Fruit fly (Drosophila melanogaster) whole organism, prepupa: ENCODE data around the gene brm.
A peak's percentile ranks its signal among the peaks of the same experiment; 100 is the strongest.

Experiments
- CG1621 ChIP-seq: fragments of 200-800 bp; sonication (Bioruptor generic); optimal IDR thresholded peaks from 3 replicates; lab custom pipeline; 2018; ENCODE audit warnings: missing biosample characterization, mild to moderate bottlenecking, missing genetic modification characterization
- CG6808 ChIP-seq: fragments of 200-800 bp; sonication (Bioruptor generic); optimal IDR thresholded peaks from 3 replicates; lab custom pipeline; 2017; ENCODE audit warnings: missing biosample characterization, missing genetic modification characterization, mild to moderate bottlenecking, moderate library complexity, missing genetic modification reagents
- CG8632 ChIP-seq: fragments of 200-800 bp; sonication (Bioruptor generic); optimal IDR thresholded peaks from 3 replicates; lab custom pipeline; 2016; ENCODE audit warnings: missing biosample characterization, missing genetic modification characterization
- Eip78C ChIP-seq: fragments of 200-800 bp; sonication (Bioruptor generic); peaks from one replicate; lab custom pipeline; 2016; ENCODE audit warnings: missing biosample characterization, missing genetic modification characterization
- Ets21C ChIP-seq: fragments of 200-800 bp; sonication (Bioruptor generic); optimal IDR thresholded peaks from 3 replicates; lab custom pipeline; 2016; ENCODE audit warnings: missing biosample characterization, missing genetic modification characterization
- achi ChIP-seq: fragments of 200-800 bp; sonication (Bioruptor generic); optimal IDR thresholded peaks from 3 replicates; lab custom pipeline; 2016; ENCODE audit warnings: missing biosample characterization, missing genetic modification characterization
- acj6 ChIP-seq: fragments of 200-800 bp; sonication (Bioruptor generic); optimal IDR thresholded peaks from 3 replicates; lab custom pipeline; 2016; ENCODE audit warnings: missing biosample characterization, missing genetic modification characterization
- fd85E ChIP-seq: fragments of 200-800 bp; sonication (Bioruptor generic); optimal IDR thresholded peaks from 3 replicates; lab custom pipeline; 2016; ENCODE audit warnings: missing biosample characterization, missing genetic modification characterization

dm6 chr3L:15976758-15977157 is 5.9 kb downstream of the brm start, which contains the start of gene CG17029:
- no peak for TF ChIP-seq Ets21C (GFP tag; lab: Kevin White, UChicago)
- TF ChIP-seq CG1621 (tag; lab: Kevin White, UChicago): no peak
- TF ChIP-seq fd85E (GFP tag; lab: Kevin White, UChicago): no peak
- no peak for TF ChIP-seq CG8632 (GFP tag; lab: Kevin White, UChicago)
- TF ChIP-seq achi: no peak
- TF ChIP-seq acj6 (GFP tag; lab: Kevin White, UChicago): no peak
- TF ChIP-seq Eip78C (GFP tag; lab: Kevin White, UChicago): peak; percentile 14
- TF ChIP-seq CG6808 (GFP tag; lab: Kevin White, UChicago): no peak
